Worm (Caenorhabditis elegans) whole organism, early embryonic: ENCODE measurements around the gene nhr-180.

Experiments
- F13C5.2 ChIP-seq: sonication (generic microtip); optimal IDR thresholded peaks from 2 replicates; lab custom pipeline; 2017; ENCODE audit warnings: mild to moderate bottlenecking, missing genetic modification characterization, inconsistent platforms, missing compliant biosample characterization
- aly-1 ChIP-seq: sonication (generic microtip); optimal IDR thresholded peaks from 2 replicates; lab custom pipeline; 2016; ENCODE audit warnings: missing genetic modification characterization, missing compliant biosample characterization
- ama-1 ChIP-seq: fragments of 150-350 bp; optimal IDR thresholded peaks from 2 replicates; lab custom pipeline; 2014
- flt-1 ChIP-seq: fragments of 200-800 bp; sonication (Bioruptor generic); IDR thresholded peaks from 2 replicates; pipeline ENCODE4 v1.3.6; 2022; ENCODE audit warnings: missing genetic modification characterization, missing compliant biosample characterization
- hmbx-1 ChIP-seq: sonication (generic microtip); optimal IDR thresholded peaks from 2 replicates; lab custom pipeline; 2016; ENCODE audit warnings: mild to moderate bottlenecking, missing genetic modification characterization, missing compliant biosample characterization

ce11 chrV:676550-677084, 9.3 kb upstream of the nhr-180 start, which contains the start of the genes fbxa-72 and srx-21:
- no peak for TF ChIP-seq F13C5.2 (tag; lab: Kevin White, UChicago)
- no peak for TF ChIP-seq ama-1 (lab: Kevin White, UChicago)
- TF ChIP-seq aly-1 (tag; lab: Kevin White, UChicago), result no peak
- TF ChIP-seq flt-1 (GFP tag; lab: Robert Waterston, UW), result no peak
- TF ChIP-seq hmbx-1, result no peak
